Worm (Caenorhabditis elegans) whole organism, L4 larva: ENCODE data around the gene egg-1.

ENCODE experiments used
- Y48G9A.11 ChIP-seq: fragments of 200-800 bp; sonication (Bioruptor generic); IDR thresholded peaks from 2 replicates; pipeline ENCODE4 v1.3.6; 2022; ENCODE audit warnings: missing genetic modification reagents, missing genetic modification characterization, missing compliant biosample characterization
- Y75B8A.6 ChIP-seq: fragments of 200-800 bp; sonication (Bioruptor generic); IDR thresholded peaks from 2 replicates; pipeline ENCODE4 v1.3.6; 2022; ENCODE audit warnings: missing genetic modification reagents, missing genetic modification characterization, missing compliant biosample characterization
- aly-2 ChIP-seq: sonication (generic microtip); optimal IDR thresholded peaks from 2 replicates; lab custom pipeline; 2018; ENCODE audit warnings: missing biosample characterization, missing genetic modification characterization
- fkh-10 ChIP-seq: fragments of 150-350 bp; optimal IDR thresholded peaks from 2 replicates; lab custom pipeline; 2014; ENCODE audit warnings: missing biosample characterization, missing genetic modification reagents, missing genetic modification characterization
- jun-1 ChIP-seq: fragments of 150-350 bp; optimal IDR thresholded peaks from 2 replicates; lab custom pipeline; 2014; ENCODE audit warnings: missing biosample characterization, missing genetic modification reagents, missing genetic modification characterization
- nhr-41 ChIP-seq: fragments of 200-800 bp; sonication (Bioruptor generic); IDR thresholded peaks from 2 replicates; pipeline ENCODE4 v1.3.6; 2022; ENCODE audit warnings: missing genetic modification reagents, missing genetic modification characterization, missing compliant biosample characterization
- nhr-76 ChIP-seq: fragments of 150-350 bp; optimal IDR thresholded peaks from 2 replicates; lab custom pipeline; 2014; ENCODE audit warnings: missing biosample characterization, missing genetic modification characterization
- snpc-4 ChIP-seq: fragments of 150-350 bp; optimal IDR thresholded peaks from 2 replicates; lab custom pipeline; 2014; ENCODE audit warnings: missing biosample characterization, missing genetic modification characterization
- ztf-7 ChIP-seq: fragments of 150-350 bp; optimal IDR thresholded peaks from 2 replicates; lab custom pipeline; 2014; ENCODE audit warnings: missing biosample characterization, missing genetic modification characterization

DNA sequence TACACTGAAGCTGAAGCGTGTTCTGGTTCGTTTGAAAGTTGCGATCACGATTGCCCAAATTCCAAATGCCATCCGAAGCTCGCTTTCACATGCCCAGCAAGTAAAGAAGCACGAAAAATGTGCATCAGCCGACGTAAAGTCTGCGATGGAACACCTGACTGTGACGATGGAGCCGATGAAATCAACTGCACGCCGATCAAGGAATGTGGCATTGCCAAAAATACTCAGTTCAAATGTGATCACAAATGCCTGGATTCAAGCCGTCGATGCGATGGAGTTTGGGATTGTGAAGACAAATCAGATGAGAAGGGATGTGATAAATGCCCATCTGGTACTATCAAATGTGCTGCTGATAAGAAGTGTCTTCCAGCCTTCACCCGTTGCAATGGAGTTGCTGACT, 1.4 kb downstream of the egg-1 start:
- TF ChIP-seq fkh-10 (GFP tag; lab: Kevin White, UChicago) (no peak), Y48G9A.11 (GFP tag; lab: Robert Waterston, UW) (no peak), snpc-4 (tag; lab: Kevin White, UChicago) (no peak), nhr-76 (no peak), nhr-41 (GFP tag; lab: Robert Waterston, UW) (no peak), ztf-7 (tag; lab: Kevin White, UChicago) (no peak), aly-2 (tag; lab: Kevin White, UChicago) (no peak), Y75B8A.6 (GFP tag; lab: Robert Waterston, UW) (no peak), jun-1 (tag; lab: Kevin White, UChicago) (no peak)
